Fruit fly (Drosophila melanogaster): ENCODE results near the gene CG2975.

The CG2975 gene

dm6 chr2L:2804634-2805311 is 35.2 kb upstream of the CG2975 start, which contains the start of gene daw (continued):
- TF ChIP-seq ATbp (GFP tag; optimal IDR thresholded peaks at IDR 0.05) (no peak), H15 (GFP tag; IDR thresholded peaks at IDR 0.05) (no peak), aop (GFP tag; IDR thresholded peaks at IDR 0.05) (peak; percentile 39; the same call in 1 of the 2 replicates), Opbp (GFP tag; IDR thresholded peaks at IDR 0.05; ENCODE audit: partially characterized antibody) (no peak), CG12104 (GFP tag; optimal IDR thresholded peaks at IDR 0.05) (no peak), CG4617 (GFP tag; optimal IDR thresholded peaks at IDR 0.05; ENCODE audit: borderline replicate concordance) (no peak), NFAT (GFP tag; IDR thresholded peaks at IDR 0.05) (peak; percentile 25; the same call in 1 of the 2 replicates), CG6791 (GFP tag; IDR thresholded peaks at IDR 0.05; ENCODE audit: partially characterized antibody) (no peak), pnt (GFP tag; optimal IDR thresholded peaks at IDR 0.05) (no peak), CG16813 (GFP tag; IDR thresholded peaks at IDR 0.05; ENCODE audit: partially characterized antibody) (no peak), CG1792 (GFP tag; optimal IDR thresholded peaks at IDR 0.05) (no peak), ara (GFP tag; IDR thresholded peaks at IDR 0.05) (no peak), zen2 (GFP tag; IDR thresholded peaks at IDR 0.05; ENCODE audit: partially characterized antibody) (no peak), sna (GFP tag; IDR thresholded peaks at IDR 0.05; ENCODE audit: partially characterized antibody) (peak; percentile 56; the same call in 1 of the 2 replicates), CG9215 (GFP tag; IDR thresholded peaks at IDR 0.05) (no peak), ci (GFP tag; IDR thresholded peaks at IDR 0.05) (0 out of 3 replicates have a peak, but pooled peaks have one; percentile 42), CG10366 (GFP tag; IDR thresholded peaks at IDR 0.05) (no peak), MTF-1 (GFP tag; optimal IDR thresholded peaks at IDR 0.05; ENCODE audit: borderline replicate concordance) (no peak), HmgD (GFP tag; optimal IDR thresholded peaks at IDR 0.05) (peak; percentile 23), CG2199 (GFP tag; IDR thresholded peaks at IDR 0.05) (peak; percentile 96), CoRest (tag; optimal IDR thresholded peaks at IDR 0.05) (no peak), sug (tag; optimal IDR thresholded peaks at IDR 0.05) (peak; percentile 93), CG32532 (GFP tag; IDR thresholded peaks at IDR 0.05) (peak; percentile 9; the same call in 1 of the 2 replicates), zf30C (GFP tag; optimal IDR thresholded peaks at IDR 0.05) (no peak), CG4404 (GFP tag; IDR thresholded peaks at IDR 0.05) (no peak), crc (GFP tag; optimal IDR thresholded peaks at IDR 0.05) (no peak), ato (GFP tag; IDR thresholded peaks at IDR 0.05; ENCODE audit: partially characterized antibody) (no peak), CG12219 (GFP tag; optimal IDR thresholded peaks at IDR 0.05) (no peak), cwo (GFP tag; optimal IDR thresholded peaks at IDR 0.05) (peak; percentile 86), CG4360 (GFP tag; IDR thresholded peaks at IDR 0.05) (no peak), dimm (GFP tag; IDR thresholded peaks at IDR 0.05) (no peak), mld (GFP tag; IDR thresholded peaks at IDR 0.05; ENCODE audit: partially characterized antibody) (no peak), row (GFP tag; IDR thresholded peaks at IDR 0.05) (no peak), D19B (GFP tag; optimal IDR thresholded peaks at IDR 0.05) (no peak), CG7271 (tag; optimal IDR thresholded peaks at IDR 0.05) (no peak), wek (GFP tag; optimal IDR thresholded peaks at IDR 0.05) (no peak), CG15269 (tag; optimal IDR thresholded peaks at IDR 0.05) (no peak), CG11247 (GFP tag; IDR thresholded peaks at IDR 0.05) (no peak), Nf-YB (GFP tag; optimal IDR thresholded peaks at IDR 0.05) (peak; percentile 74), wor (GFP tag; IDR thresholded peaks at IDR 0.05) (no peak), mirr (GFP tag; optimal IDR thresholded peaks at IDR 0.05) (no peak)

Data from whole organism, embryonic.